Fruit fly (Drosophila melanogaster): ENCODE results near the gene Hr39.
A peak's percentile ranks its signal among the peaks of the same experiment; 100 is the strongest.

Hr39 gene

dm6 chr2L:21218240-21218911 is 18.7 kb upstream of the Hr39 start, which contains the start of gene CG8679 (continued):
- no peak for TF ChIP-seq corto (GFP tag; optimal IDR thresholded peaks at IDR 0.05)
- no peak for TF ChIP-seq CG2202 (tag; optimal IDR thresholded peaks at IDR 0.05)
- TF ChIP-seq CG2116 (GFP tag; optimal IDR thresholded peaks at IDR 0.05) = peak; percentile 53
- TF ChIP-seq Lim3 (GFP tag; IDR thresholded peaks at IDR 0.05) = no peak
- TF ChIP-seq nmo (GFP tag; optimal IDR thresholded peaks at IDR 0.05) = peak; percentile 17
- TF ChIP-seq CG8478 (optimal IDR thresholded peaks at IDR 0.05) = no peak
- no peak for TF ChIP-seq Vsx1 (GFP tag; optimal IDR thresholded peaks at IDR 0.05)
- no peak for TF ChIP-seq esg (GFP tag; conservative IDR thresholded peaks at IDR 0.05)
- peak; percentile 63 for TF ChIP-seq BEAF-32 (GFP tag; optimal IDR thresholded peaks at IDR 0.05)
- TF ChIP-seq pnt (GFP tag; optimal IDR thresholded peaks at IDR 0.05) = no peak
- no peak for TF ChIP-seq Hsf (GFP tag; optimal IDR thresholded peaks at IDR 0.05)
- TF ChIP-seq Pdp1 (GFP tag; optimal IDR thresholded peaks at IDR 0.05) = peak in 1 of 2 experiments; percentile 91
- TF ChIP-seq Meics (GFP tag; optimal IDR thresholded peaks at IDR 0.05) = no peak
- no peak for TF ChIP-seq CG18764 (GFP tag; optimal IDR thresholded peaks at IDR 0.05)
- TF ChIP-seq br (optimal IDR thresholded peaks at IDR 0.05) = no peak
- no peak for TF ChIP-seq CG17568 (GFP tag; optimal IDR thresholded peaks at IDR 0.05)
- TF ChIP-seq CG14050 (GFP tag; IDR thresholded peaks at IDR 0.05) = no peak
- no peak for TF ChIP-seq Bteb2 (GFP tag; optimal IDR thresholded peaks at IDR 0.05)
- no peak for TF ChIP-seq CG12391 (tag; optimal IDR thresholded peaks at IDR 0.05)
- peak; percentile 35; the same call in 1 of the 3 replicates for TF ChIP-seq HLH4C (GFP tag; IDR thresholded peaks at IDR 0.05; ENCODE audit: partially characterized antibody)
- TF ChIP-seq Fer2 (tag; optimal IDR thresholded peaks at IDR 0.05) = no peak
- peak; percentile 56 for TF ChIP-seq CG6813 (GFP tag; optimal IDR thresholded peaks at IDR 0.05)
- TF ChIP-seq CG10431 (GFP tag; optimal IDR thresholded peaks at IDR 0.05) = no peak
- TF ChIP-seq CG10366 (GFP tag; IDR thresholded peaks at IDR 0.05) = no peak
- no peak for TF ChIP-seq repo (GFP tag; optimal IDR thresholded peaks at IDR 0.05)
- TF ChIP-seq CG10274 (GFP tag; optimal IDR thresholded peaks at IDR 0.05) = no peak
- no peak for TF ChIP-seq hkb (optimal IDR thresholded peaks at IDR 0.05)
- TF ChIP-seq hkb (GFP tag; IDR thresholded peaks at IDR 0.05) = peak; percentile 21; the same call in 1 of the 2 replicates
- TF ChIP-seq CG31224 (GFP tag; IDR thresholded peaks at IDR 0.05) = no peak
- TF ChIP-seq CG12236 (GFP tag; optimal IDR thresholded peaks at IDR 0.05) = no peak
- TF ChIP-seq CG34224 (GFP tag; IDR thresholded peaks at IDR 0.05; ENCODE audit: partially characterized antibody) = peak; percentile 47; the same call in 2 of the 3 replicates
- peak; percentile 37 for TF ChIP-seq Ets97D (GFP tag; optimal IDR thresholded peaks at IDR 0.05)
- TF ChIP-seq CG10979 (tag; optimal IDR thresholded peaks at IDR 0.05) = no peak
- no peak for TF ChIP-seq CG17385 (GFP tag; optimal IDR thresholded peaks at IDR 0.05)
- TF ChIP-seq ewg (GFP tag; optimal IDR thresholded peaks at IDR 0.05) = no peak
- peak; percentile 16 for TF ChIP-seq CHES-1-like (GFP tag; optimal IDR thresholded peaks at IDR 0.05)
- no peak for TF ChIP-seq dan (GFP tag; IDR thresholded peaks at IDR 0.05)
- TF ChIP-seq luna (GFP tag; optimal IDR thresholded peaks at IDR 0.05) = no peak
- no peak for TF ChIP-seq CG4820 (GFP tag; optimal IDR thresholded peaks at IDR 0.05)
- TF ChIP-seq CG1647 (GFP tag; optimal IDR thresholded peaks at IDR 0.05) = no peak
- no peak for TF ChIP-seq CG10321 (GFP tag; IDR thresholded peaks at IDR 0.05)
- peak; percentile 32 for TF ChIP-seq Hr3 (GFP tag; optimal IDR thresholded peaks at IDR 0.05)
- no peak for TF ChIP-seq nerfin-1 (tag; optimal IDR thresholded peaks at IDR 0.05)
- no peak for TF ChIP-seq Mad (GFP tag; optimal IDR thresholded peaks at IDR 0.05)
- TF ChIP-seq slp2 (GFP tag; optimal IDR thresholded peaks at IDR 0.05) = no peak
- TF ChIP-seq HmgZ (tag; optimal IDR thresholded peaks at IDR 0.05) = peak; percentile 60
- TF ChIP-seq lilli (GFP tag; optimal IDR thresholded peaks at IDR 0.05) = no peak
- peak; percentile 45 for TF ChIP-seq CG12659 (GFP tag; optimal IDR thresholded peaks at IDR 0.05)
- no peak for TF ChIP-seq E2f1 (GFP tag; IDR thresholded peaks at IDR 0.05)
- no peak for TF ChIP-seq ato (GFP tag; IDR thresholded peaks at IDR 0.05; ENCODE audit: partially characterized antibody)
- TF ChIP-seq Blimp-1 (GFP tag; optimal IDR thresholded peaks at IDR 0.05) = no peak
